Worm (Caenorhabditis elegans) whole organism, L4/young adult: ENCODE results near the gene cwp-4.

ENCODE experiments used
- W03F9.2 ChIP-seq: fragments of 150-350 bp; optimal IDR thresholded peaks from 2 replicates; lab custom pipeline; 2014; ENCODE audit warnings: missing biosample characterization, missing genetic modification characterization
- dao-5 ChIP-seq: sonication (generic microtip); optimal IDR thresholded peaks from 2 replicates; lab custom pipeline; 2016; ENCODE audit warnings: missing genotype, missing genetic modification characterization, moderate library complexity, missing compliant biosample characterization
- him-1 ChIP-seq: sonication (generic microtip); optimal IDR thresholded peaks from 2 replicates; lab custom pipeline; 2016; ENCODE audit warnings: missing genotype, missing genetic modification reagents, missing genetic modification characterization, missing compliant biosample characterization

The cwp-4 gene

DNA sequence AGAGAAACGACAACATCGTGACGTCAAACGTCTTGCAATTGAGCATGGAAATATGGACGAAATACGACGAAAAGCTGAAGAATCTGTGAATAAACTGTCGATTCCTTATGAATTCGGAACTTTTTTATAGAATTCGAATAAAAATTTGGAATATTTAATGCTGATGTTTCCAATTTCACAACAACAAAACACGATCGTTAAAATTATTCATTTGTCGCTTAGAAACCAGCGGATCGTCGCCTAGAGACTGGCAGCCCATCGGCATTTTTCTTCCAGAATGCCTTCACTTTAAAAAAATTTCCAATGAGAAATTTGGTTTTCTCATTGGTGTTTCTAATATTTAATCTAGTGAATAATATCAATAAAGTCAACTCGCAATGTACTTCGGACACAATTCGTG, at the start of gene cwp-4:
cwp-4 (plus strand) TSS at position 301 of the 400 bp plus-strand sequence.
- TF ChIP-seq him-1 (tag; lab: Kevin White, UChicago), result no peak
- TF ChIP-seq dao-5, result no peak
- TF ChIP-seq W03F9.2, result no peak

DNA sequence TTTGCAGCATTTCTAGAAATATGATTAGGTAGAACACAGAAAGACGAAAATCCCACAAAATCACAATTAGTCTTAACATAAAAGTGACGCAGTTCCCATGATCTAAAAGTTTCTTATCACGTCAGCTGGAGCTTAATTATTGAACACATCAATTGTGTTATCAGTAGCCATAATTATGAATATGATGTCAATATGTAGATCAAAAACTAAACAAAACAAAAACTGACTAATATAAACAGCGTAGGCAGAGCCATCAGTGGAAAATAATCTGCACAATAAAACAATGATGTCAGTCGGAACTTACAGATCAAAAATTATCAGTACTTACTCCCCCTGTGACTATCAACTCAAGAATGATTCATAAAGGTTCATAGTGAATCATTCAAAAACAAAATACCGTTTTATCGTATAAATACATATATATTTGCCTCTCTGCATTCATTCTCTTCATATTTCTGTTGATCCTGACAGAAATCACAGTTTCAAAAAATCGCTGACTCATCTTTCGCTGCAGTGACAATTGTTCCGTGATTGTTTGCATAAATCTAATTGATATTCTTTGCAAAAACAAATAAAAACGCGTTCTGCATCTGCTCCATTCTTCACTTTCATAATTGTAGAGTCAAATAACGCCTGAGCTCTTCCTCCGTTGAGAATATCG, 41.1 kb upstream of the cwp-4 start, which contains the start of gene srr-6:
srr-6 (plus strand) TSS at position 611 of the 661 bp plus-strand sequence.
- no peak for TF ChIP-seq dao-5
- no peak for TF ChIP-seq W03F9.2
- no peak for TF ChIP-seq him-1 (tag; lab: Kevin White, UChicago)

DNA sequence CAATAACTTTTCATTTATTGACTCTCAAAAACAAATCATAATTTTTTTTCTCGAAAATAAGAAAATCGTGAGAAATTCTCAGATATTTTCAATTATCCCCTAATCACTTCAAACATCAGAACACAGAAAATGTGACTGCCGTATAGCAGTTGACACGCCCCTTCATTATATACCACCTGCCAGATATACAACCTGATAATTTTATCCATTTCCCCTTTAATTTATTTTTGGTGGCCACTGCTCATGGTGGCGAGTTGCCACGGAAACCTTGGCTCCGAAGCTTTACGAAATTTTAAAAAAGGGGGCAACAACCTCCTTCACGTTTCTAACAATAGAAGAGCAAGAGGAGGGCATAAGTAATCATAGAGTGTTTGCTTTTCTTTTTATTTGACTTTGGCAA, 36.7 kb upstream of the cwp-4 start:
- TF ChIP-seq W03F9.2, result no peak
- TF ChIP-seq dao-5, result no peak

DNA sequence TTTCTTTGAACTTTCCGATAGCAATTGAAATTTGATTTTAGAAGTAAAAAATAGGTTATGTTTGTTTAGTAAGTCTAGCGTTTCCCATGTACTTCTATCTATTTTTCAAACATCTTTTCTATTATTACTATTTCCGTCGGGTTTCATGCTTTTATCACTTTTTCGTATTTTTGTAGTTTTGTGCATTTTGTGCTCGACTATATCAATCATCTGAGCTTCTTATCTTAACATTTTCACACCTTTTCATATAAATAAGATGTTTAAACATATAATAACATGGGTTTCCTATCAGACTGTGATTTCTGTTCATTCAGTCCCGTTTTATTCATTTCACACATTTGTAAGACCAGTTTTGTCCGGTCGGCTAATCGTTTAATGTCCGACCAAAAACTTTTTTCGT, 35.4 kb upstream of the cwp-4 start:
- TF ChIP-seq him-1 (tag; lab: Kevin White, UChicago) (no peak), W03F9.2 (no peak), dao-5 (no peak)

DNA sequence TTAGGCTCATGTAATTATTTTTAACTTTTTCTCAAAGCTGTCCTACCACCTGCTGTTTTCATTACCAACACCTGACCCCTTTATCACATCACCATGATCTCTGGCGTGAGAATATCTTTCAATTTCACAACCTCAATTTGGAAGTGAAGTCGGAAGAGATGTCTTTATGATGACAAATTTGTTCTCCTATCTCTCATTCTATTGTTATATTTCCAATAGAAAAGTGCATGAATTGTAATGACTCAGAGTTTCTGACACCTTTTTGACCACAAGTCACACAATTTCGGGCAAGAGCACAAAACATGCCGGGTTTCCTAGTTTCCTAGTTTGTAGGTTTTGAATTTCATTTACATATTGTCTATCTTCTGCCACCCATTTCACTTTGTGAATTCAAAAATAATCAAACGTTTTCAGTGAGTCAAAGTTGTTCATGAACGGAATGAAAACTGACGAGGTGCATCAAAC, 34.6 kb upstream of the cwp-4 start, which contains the start of gene srr-4:
srr-4 (plus strand) TSS at position 415 of the 465 bp plus-strand sequence.
- TF ChIP-seq dao-5 (no peak), W03F9.2 (no peak), him-1 (tag; lab: Kevin White, UChicago) (no peak)

DNA sequence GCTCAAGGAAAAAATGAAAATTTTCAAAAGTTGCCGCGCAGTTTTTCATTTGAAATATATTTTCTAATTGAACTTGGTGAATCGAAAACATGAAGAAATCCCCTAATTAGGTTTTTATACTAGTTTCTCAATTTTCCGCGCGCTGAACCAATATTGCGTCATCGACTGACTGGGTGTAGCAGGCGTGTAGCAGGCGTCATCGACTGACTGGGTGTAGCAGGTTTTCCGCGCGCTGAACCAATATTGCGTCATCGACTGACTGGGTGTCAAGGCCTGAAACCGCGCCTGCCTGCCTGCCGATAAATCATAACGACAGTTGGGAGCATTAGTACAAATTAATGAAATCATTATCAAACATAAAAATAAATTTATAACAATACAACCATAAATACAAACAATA, 30.1 kb upstream of the cwp-4 start:
- TF ChIP-seq W03F9.2 (no peak), him-1 (tag; lab: Kevin White, UChicago) (no peak), dao-5 (no peak)

DNA sequence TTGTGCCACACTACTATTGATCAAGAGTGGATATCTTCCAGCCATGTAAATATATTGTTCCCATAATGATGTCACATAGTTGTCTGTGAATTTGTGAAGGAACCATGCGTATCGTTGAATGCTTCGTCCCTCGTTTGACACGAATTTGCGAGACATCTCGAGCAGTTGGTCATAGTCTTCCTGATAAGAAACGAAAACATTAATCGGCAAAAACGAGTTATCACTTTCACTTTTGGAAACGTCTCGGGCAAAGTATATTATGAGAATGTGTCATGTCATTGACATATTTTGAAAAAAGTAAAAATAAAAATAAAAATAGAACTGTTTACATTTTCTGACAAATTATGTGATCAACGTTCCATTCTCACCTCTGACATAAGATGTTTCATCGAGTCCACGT, 27.0 kb upstream of the cwp-4 start:
- no peak for TF ChIP-seq W03F9.2
- TF ChIP-seq dao-5, result no peak
- no peak for TF ChIP-seq him-1 (tag; lab: Kevin White, UChicago)

DNA sequence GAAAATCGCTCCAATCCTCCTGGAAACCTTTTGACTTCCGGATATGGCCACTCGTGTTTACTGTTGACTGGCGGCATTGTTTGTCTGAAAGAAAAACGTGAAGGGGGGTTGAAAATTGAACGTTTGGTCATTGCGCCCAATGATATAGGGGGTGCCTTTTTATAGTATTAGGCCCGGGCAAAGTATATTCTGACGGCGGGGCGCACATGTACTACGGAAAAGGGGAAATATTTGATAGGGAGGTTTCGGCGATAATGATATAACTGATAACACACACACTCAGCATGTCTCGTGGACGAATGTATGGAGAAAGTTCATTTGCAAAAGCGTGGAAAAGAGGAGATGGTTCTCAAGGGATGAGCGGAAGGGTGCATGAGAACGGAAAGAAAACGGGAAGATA, 25.8 kb upstream of the cwp-4 start, which contains the start of gene cpt-4:
cpt-4 (minus strand) TSS at position 84 of the 400 bp plus-strand sequence.
- TF ChIP-seq him-1 (tag; lab: Kevin White, UChicago), result no peak
- TF ChIP-seq W03F9.2, result no peak
- no peak for TF ChIP-seq dao-5

DNA sequence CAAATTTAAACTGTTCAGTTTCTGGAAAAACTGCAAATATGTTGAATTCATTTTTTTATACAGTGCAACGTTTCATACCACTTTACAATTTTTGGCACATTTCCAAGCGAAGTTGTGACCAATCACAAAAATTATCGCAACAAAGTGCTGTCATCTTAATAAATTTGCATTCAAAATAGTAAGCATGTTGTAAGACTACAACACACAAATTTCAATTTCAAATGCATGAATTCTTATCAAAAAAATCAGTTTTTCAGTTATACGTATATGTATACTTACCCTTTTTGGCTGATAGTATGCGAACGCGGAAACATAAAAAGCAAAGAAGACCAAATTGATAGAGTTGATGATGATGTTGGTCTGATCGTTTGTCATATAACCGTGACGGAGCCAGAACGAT, 23.2 kb upstream of the cwp-4 start:
- no peak for TF ChIP-seq him-1 (tag; lab: Kevin White, UChicago)
- no peak for TF ChIP-seq W03F9.2
- no peak for TF ChIP-seq dao-5

DNA sequence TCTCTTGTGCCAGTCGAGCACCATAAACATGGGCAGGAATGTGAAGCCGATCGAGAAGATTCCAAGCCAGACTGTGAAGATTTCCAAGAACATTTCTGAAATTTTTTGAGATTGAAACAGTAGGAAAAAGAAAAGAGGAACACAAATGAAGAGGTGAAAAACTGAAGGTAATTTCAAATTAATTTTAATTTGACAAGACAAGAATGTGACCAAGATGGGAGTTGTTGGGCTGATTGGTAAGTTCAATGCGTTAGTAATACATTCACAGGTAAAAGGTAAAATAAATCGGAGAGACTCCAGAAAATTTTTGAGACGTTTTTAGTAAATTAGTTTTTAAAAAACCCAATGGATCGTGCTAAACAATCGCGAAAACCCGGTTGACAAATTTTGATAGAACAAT, 22.7 kb upstream of the cwp-4 start, which contains the start of gene swt-7:
swt-7 (minus strand) TSS at position 101 of the 400 bp plus-strand sequence.
- TF ChIP-seq him-1 (tag; lab: Kevin White, UChicago), result no peak
- no peak for TF ChIP-seq dao-5
- no peak for TF ChIP-seq W03F9.2

DNA sequence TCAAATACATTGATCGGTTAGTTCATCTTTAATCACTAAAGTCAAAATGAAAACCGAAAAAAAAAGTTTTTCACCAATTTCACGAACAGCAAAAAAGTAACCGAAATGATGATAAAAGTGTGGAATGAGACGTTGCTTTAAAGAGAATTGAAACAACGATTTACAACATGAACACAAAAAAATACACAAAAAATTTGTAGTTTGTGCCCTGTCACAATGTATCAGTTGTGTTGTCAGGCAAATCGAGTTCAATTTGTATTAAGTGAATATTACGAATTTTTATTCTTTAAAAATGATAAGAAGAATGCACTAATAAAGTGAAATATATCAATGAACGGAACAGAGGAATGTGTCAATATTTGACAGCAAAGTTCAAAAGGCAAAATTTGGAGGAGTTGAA, 21.7 kb upstream of the cwp-4 start:
- TF ChIP-seq W03F9.2 (no peak), him-1 (tag; lab: Kevin White, UChicago) (no peak), dao-5 (no peak)

DNA sequence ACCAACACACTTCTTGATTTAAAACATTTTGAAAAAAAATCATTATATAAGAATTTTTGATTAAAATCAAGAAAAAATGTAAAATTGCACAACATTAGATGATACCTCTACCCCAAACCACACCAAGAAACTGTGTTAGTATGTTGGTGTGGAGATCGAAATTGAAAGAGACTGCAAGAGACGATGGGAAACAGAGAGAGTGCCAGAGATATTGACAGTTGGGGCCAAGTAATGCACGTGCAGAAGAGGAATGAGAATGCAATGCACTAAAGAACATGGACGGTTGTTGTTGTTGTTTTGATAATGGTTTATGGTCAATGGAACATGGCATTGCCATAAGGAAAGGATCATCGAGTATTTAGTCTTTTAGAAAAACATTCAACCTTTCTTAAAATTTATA, 21.3 kb upstream of the cwp-4 start:
- no peak for TF ChIP-seq W03F9.2
- TF ChIP-seq dao-5, result no peak
- no peak for TF ChIP-seq him-1 (tag; lab: Kevin White, UChicago)

DNA sequence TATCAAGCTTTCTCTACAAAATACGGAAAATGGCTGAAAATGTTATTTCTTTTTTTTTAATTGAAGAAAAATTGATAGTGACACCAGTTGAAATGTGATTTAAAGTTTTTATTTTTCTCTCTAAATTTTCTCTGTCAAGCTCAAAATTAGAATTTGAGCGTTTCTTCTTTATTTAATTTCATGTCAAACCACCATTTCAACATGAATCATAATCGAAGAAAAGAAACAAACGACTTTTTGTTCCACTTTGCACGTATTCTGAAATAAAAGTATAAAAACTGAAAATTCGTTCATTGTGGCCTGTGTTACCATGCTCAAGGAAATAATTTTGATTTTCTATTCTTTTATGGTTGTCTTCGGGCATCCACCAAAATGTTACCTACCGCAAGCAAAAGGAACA, 20.3 kb upstream of the cwp-4 start, which contains the start of gene K11D12.13:
K11D12.13 (plus strand) TSS at position 301 of the 400 bp plus-strand sequence.
- TF ChIP-seq W03F9.2, result no peak
- no peak for TF ChIP-seq him-1 (tag; lab: Kevin White, UChicago)
- no peak for TF ChIP-seq dao-5

DNA sequence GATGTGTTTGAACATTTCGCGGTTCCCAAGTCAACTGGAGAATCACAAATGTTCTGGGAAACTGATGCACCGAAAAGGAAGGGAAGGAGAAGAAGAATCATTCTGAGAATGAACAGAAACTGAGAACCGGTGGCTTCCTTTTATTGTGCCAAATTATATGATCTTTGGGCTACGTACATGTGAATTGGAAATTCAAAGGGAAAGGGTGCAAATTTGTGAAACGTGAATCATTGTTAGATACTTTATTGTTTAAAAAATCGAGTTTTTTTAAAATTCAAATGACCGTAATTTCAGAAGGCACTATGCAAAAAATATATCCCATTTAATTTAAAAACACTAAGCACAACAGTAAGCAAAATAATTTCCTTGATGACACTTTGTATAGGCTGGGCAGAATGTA, 18.4 kb upstream of the cwp-4 start, which contains the start of gene K11D12.6:
K11D12.6 (minus strand) TSS at position 101 of the 400 bp plus-strand sequence.
- TF ChIP-seq dao-5 (no peak), him-1 (tag; lab: Kevin White, UChicago) (no peak), W03F9.2 (no peak)

DNA sequence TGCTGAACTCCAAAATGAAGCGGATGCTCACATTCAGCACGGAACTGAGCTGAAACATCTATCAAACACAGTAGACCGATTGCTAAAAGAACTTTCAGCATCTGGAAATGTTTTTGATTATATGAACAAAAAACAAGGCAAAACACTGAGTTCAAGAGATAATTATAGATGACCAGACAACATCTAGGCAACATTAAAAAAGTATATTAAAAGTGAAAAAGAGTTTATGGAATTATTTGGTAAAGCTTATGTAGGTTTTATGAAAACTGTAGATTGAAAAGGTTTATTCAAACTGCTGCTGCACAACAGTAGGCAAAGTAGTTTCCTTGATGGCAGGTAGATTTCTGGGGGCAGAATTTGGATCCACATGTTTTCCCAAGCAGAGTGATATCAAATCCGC, 17.1 kb upstream of the cwp-4 start, which contains the start of gene K11D12.7:
K11D12.7 (minus strand) TSS at position 101 of the 400 bp plus-strand sequence.
- TF ChIP-seq him-1 (tag; lab: Kevin White, UChicago) (no peak), dao-5 (no peak), W03F9.2 (no peak)
